Worm (Caenorhabditis elegans): Measurements from ENCODE around the gene nstp-4.

nstp-4 gene

ce11 chrII:388533-388932 lies at the start of gene nstp-4:
TSS of gene nstp-4 (plus strand) at chrII:388833.
- TF ChIP-seq unc-62 (GFP tag; optimal IDR thresholded peaks at IDR 0.05): no peak

ce11 chrII:340224-340623 lies 48.4 kb upstream of the nstp-4 start, which contains the start of gene clc-31:
TSS of gene clc-31 (plus strand) at chrII:340524.
- no peak for TF ChIP-seq unc-62 (GFP tag; optimal IDR thresholded peaks at IDR 0.05)

- no peak for TF ChIP-seq unc-62 (GFP tag; optimal IDR thresholded peaks at IDR 0.05)
Observed at ce11 chrII:340714-341113, 47.9 kb upstream of the nstp-4 start.

- TF ChIP-seq unc-62 (GFP tag; optimal IDR thresholded peaks at IDR 0.05): no peak
Observed at ce11 chrII:341282-341681, 47.4 kb upstream of the nstp-4 start.

ce11 chrII:347734-348133 lies 40.9 kb upstream of the nstp-4 start, which contains the start of gene D1069.3:
TSS of gene D1069.3 (minus strand) at chrII:347891.
- no peak for TF ChIP-seq unc-62 (GFP tag; optimal IDR thresholded peaks at IDR 0.05)

ce11 chrII:349749-350148 lies 38.9 kb upstream of the nstp-4 start:
- no peak for TF ChIP-seq unc-62 (GFP tag; optimal IDR thresholded peaks at IDR 0.05)

- TF ChIP-seq unc-62 (GFP tag; optimal IDR thresholded peaks at IDR 0.05): no peak
Observed at ce11 chrII:354494-354893, 34.1 kb upstream of the nstp-4 start.

- no peak for TF ChIP-seq unc-62 (GFP tag; optimal IDR thresholded peaks at IDR 0.05)
Observed at ce11 chrII:356969-357368, 31.7 kb upstream of the nstp-4 start, which contains the start of gene dmsr-4. TSS of gene dmsr-4 (minus strand) at chrII:357069.

ce11 chrII:367455-367854 lies 21.2 kb upstream of the nstp-4 start, which contains the start of gene ptr-3:
TSS of gene ptr-3 (minus strand) at chrII:367555.
- TF ChIP-seq unc-62 (GFP tag; optimal IDR thresholded peaks at IDR 0.05): no peak

ce11 chrII:370394-370793 lies 18.2 kb upstream of the nstp-4 start:
- TF ChIP-seq unc-62 (GFP tag; optimal IDR thresholded peaks at IDR 0.05): no peak

- TF ChIP-seq unc-62 (GFP tag; optimal IDR thresholded peaks at IDR 0.05): no peak
Observed at ce11 chrII:371549-371948, 17.1 kb upstream of the nstp-4 start.

- no peak for TF ChIP-seq unc-62 (GFP tag; optimal IDR thresholded peaks at IDR 0.05)
Observed at ce11 chrII:372235-372634, 16.4 kb upstream of the nstp-4 start.

ce11 chrII:374950-375349 lies 13.7 kb upstream of the nstp-4 start, which contains the start of gene C03H5.4:
TSS of gene C03H5.4 (plus strand) at chrII:375250.
- TF ChIP-seq unc-62 (GFP tag; optimal IDR thresholded peaks at IDR 0.05): no peak

ce11 chrII:378351-378750 lies 10.3 kb upstream of the nstp-4 start, which contains the start of gene C03H5.9:
TSS of gene C03H5.9 (plus strand) at chrII:378651.
- TF ChIP-seq unc-62 (GFP tag; optimal IDR thresholded peaks at IDR 0.05): no peak

ce11 chrII:379935-380334 lies 8.7 kb upstream of the nstp-4 start, which contains the start of gene C03H5.7:
TSS of gene C03H5.7 (plus strand) at chrII:380235.
- TF ChIP-seq unc-62 (GFP tag; optimal IDR thresholded peaks at IDR 0.05): no peak

ce11 chrII:385258-385657 lies 3.4 kb upstream of the nstp-4 start, which contains the start of gene C03H5.5:
TSS of gene C03H5.5 (minus strand) at chrII:385358.
- no peak for TF ChIP-seq unc-62 (GFP tag; optimal IDR thresholded peaks at IDR 0.05)

ce11 chrII:385957-386356 lies 2.7 kb upstream of the nstp-4 start, which contains the start of gene C03H5.3:
TSS of gene C03H5.3 (plus strand) at chrII:386088.
- no peak for TF ChIP-seq unc-62 (GFP tag; optimal IDR thresholded peaks at IDR 0.05)

- TF ChIP-seq unc-62 (GFP tag; optimal IDR thresholded peaks at IDR 0.05): no peak
Observed at ce11 chrII:387844-388355, 733 bp upstream of the nstp-4 start.
